Fruit fly (Drosophila melanogaster): ENCODE data around the gene CG13692.
A peak's percentile ranks its signal among the peaks of the same experiment; 100 is the strongest.

CG13692 gene

DNA sequence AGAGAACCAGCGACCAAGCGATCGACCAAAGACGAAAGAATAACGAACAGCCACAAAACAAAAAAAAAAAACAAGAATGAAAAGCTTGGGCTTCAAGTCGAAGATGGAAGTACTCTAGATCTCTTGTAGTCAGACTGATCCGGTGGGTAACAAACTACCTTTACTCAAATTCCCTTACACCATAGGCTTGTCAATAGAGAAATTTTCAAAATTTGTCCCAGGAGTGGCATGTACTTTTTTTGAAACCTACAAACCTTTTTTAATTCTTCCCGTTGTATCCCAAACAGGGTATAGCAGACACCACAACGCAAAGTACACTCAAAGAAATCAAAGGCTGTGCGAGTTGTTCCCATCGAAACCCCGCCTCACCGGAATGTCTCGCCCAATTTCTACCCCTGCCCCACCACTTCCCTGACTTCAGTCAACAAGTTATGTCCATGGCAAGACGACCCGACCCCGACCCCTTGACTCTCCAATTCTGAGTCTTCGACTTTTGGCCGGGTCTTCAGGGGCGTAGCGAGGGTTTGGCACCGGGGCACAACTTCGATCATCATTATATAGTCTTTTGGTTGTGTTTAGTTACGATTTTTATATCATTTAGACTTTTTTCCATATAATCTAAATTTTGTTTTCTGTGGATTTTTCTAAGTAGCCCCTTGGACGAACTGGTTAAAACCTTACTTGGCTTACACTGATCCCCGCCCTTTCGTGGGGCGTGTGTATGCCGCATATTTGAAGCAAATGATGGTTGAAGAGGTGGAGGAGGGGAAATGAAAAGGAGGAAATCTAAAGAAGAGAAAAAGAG lies 8.3 kb downstream of the CG13692 start (continued):
- TF ChIP-seq CG12071 (GFP tag; optimal IDR thresholded peaks at IDR 0.05) (no peak), CHES-1-like (GFP tag; optimal IDR thresholded peaks at IDR 0.05) (peak; percentile 35), pfk (GFP tag; optimal IDR thresholded peaks at IDR 0.05) (no peak), kay (GFP tag; optimal IDR thresholded peaks at IDR 0.05) (peak; percentile 13), CG8388 (GFP tag; optimal IDR thresholded peaks at IDR 0.05) (peak; percentile 48), CG17359 (tag; optimal IDR thresholded peaks at IDR 0.05) (peak; percentile 7), Lhr (GFP tag; optimal IDR thresholded peaks at IDR 0.05) (no peak), vnd (GFP tag; IDR thresholded peaks at IDR 0.05; ENCODE audit: partially characterized antibody) (no peak), CG14667 (GFP tag; IDR thresholded peaks at IDR 0.05) (no peak), Gsc (GFP tag; IDR thresholded peaks at IDR 0.05) (no peak), al (GFP tag; IDR thresholded peaks at IDR 0.05) (peak; percentile 44), CG12744 (GFP tag; optimal IDR thresholded peaks at IDR 0.05) (no peak), gcm (GFP tag; optimal IDR thresholded peaks at IDR 0.05) (no peak), org-1 (GFP tag; optimal IDR thresholded peaks at IDR 0.05) (peak; percentile 18), Ets65A (GFP tag) (peak; percentile 97), CG14050 (GFP tag; IDR thresholded peaks at IDR 0.05) (no peak), Sry-β (GFP tag; optimal IDR thresholded peaks at IDR 0.05) (no peak), D19B (GFP tag; optimal IDR thresholded peaks at IDR 0.05) (peak; percentile 51), Ptx1 (GFP tag; IDR thresholded peaks at IDR 0.05) (0 out of 2 replicates have a peak, but pooled peaks have one; percentile 27), Hmx (GFP tag; optimal IDR thresholded peaks at IDR 0.05) (no peak), croc (GFP tag; conservative IDR thresholded peaks at IDR 0.05) (peak; percentile 33; the same call in 1 of the 3 replicates), sima (GFP tag; optimal IDR thresholded peaks at IDR 0.05) (no peak), CG2678 (tag; optimal IDR thresholded peaks at IDR 0.05) (peak; percentile 66), CG12942 (GFP tag; optimal IDR thresholded peaks at IDR 0.05) (no peak), hkb (optimal IDR thresholded peaks at IDR 0.05) (no peak), hkb (GFP tag; IDR thresholded peaks at IDR 0.05) (0 out of 2 replicates have a peak, but pooled peaks have one; percentile 46), caup (GFP tag; optimal IDR thresholded peaks at IDR 0.05; ENCODE audit: severe bottlenecking) (no peak), ara (GFP tag; IDR thresholded peaks at IDR 0.05) (peak; percentile 58; the same call in 1 of the 2 replicates), NFAT (GFP tag; IDR thresholded peaks at IDR 0.05) (peak; percentile 64), CG6254 (GFP tag; optimal IDR thresholded peaks at IDR 0.05) (no peak), CG4854 (GFP tag; optimal IDR thresholded peaks at IDR 0.05) (peak; percentile 12), CG10543 (GFP tag; optimal IDR thresholded peaks at IDR 0.05) (no peak), CG2875 (GFP tag; optimal IDR thresholded peaks at IDR 0.05) (peak; percentile 25), CG11247 (GFP tag; IDR thresholded peaks at IDR 0.05) (0 out of 2 replicates have a peak, but pooled peaks have one; percentile 24), CG8359 (GFP tag; optimal IDR thresholded peaks at IDR 0.05; ENCODE audit: borderline replicate concordance) (no peak), CG18011 (GFP tag; optimal IDR thresholded peaks at IDR 0.05) (no peak), da (GFP tag; optimal IDR thresholded peaks at IDR 0.05) (no peak), CG17802 (tag; optimal IDR thresholded peaks at IDR 0.05) (peak; percentile 14), ap (GFP tag; IDR thresholded peaks at IDR 0.05) (no peak), lbe (GFP tag; optimal IDR thresholded peaks at IDR 0.05) (peak; percentile 91), CG32772 (GFP tag; IDR thresholded peaks at IDR 0.05) (no peak), CG13296 (GFP tag; optimal IDR thresholded peaks at IDR 0.05) (no peak), dati (GFP tag; IDR thresholded peaks at IDR 0.05) (no peak), CG4360 (GFP tag; IDR thresholded peaks at IDR 0.05) (no peak; the same call in 1 of the 2 replicates), CG1024 (GFP tag; IDR thresholded peaks at IDR 0.05) (no peak), CG4707 (GFP tag; optimal IDR thresholded peaks at IDR 0.05) (no peak), br (optimal IDR thresholded peaks at IDR 0.05) (no peak), Elba2 (GFP tag; optimal IDR thresholded peaks at IDR 0.05) (no peak), zfh1 (GFP tag; IDR thresholded peaks at IDR 0.05) (peak; percentile 62; the same call in 1 of the 3 replicates), HmgD (GFP tag; optimal IDR thresholded peaks at IDR 0.05) (no peak)

Data from whole organism, embryonic.